Worm (Caenorhabditis elegans) whole organism, young adult: ENCODE results near the gene F08D12.2.

ENCODE experiments used
- Y56A3A.18 ChIP-seq: fragments of 200-800 bp; sonication (Bioruptor generic); IDR thresholded peaks from 2 replicates; pipeline ENCODE4 v1.3.6; 2022; ENCODE audit warnings: missing genetic modification reagents, missing genetic modification characterization, missing compliant biosample characterization
- efl-1 ChIP-seq: fragments of 150-350 bp; optimal IDR thresholded peaks from 2 replicates; lab custom pipeline; 2014; ENCODE audit warnings: missing biosample characterization, missing genetic modification reagents, missing genetic modification characterization

F08D12.2 gene

ce11 chrII:2832539-2832938 is 51.1 kb downstream of the F08D12.2 start:
- TF ChIP-seq efl-1 (GFP tag; lab: Kevin White, UChicago) = no peak
- 0 out of 2 replicates have a peak, but pooled peaks have one; percentile 27 for TF ChIP-seq Y56A3A.18
